Fruit fly (Drosophila melanogaster): ENCODE measurements around the gene RIOK2.

DNA sequence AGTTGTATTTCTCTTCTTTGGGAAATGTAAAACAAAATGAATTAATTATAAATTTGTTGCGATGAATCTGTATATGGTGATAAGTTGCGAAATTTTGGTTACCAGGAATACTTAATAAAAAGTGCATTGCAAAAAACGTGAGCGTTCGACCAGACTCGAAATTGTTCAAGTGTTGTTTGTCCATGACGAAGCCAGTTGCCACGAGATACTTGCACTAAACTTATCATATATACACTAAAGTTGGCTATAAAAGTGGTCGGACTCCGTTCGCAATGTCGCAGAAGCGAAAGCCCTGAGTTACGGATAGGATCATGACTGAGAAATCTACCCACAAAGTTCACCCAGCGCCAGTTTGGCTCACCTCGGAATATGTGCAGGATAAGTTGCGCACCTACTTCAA is 7.9 kb downstream of the RIOK2 start, which contains the start of gene CG11878:
- TF ChIP-seq CTCF (optimal IDR thresholded peaks at IDR 0.05) (no peak), CG8478 (optimal IDR thresholded peaks at IDR 0.05) (no peak)

All from S2 (cell line).